Worm (Caenorhabditis elegans): Measurements from ENCODE around the gene col-184.
A peak's percentile ranks its signal among the peaks of the same experiment; 100 is the strongest.

Gene col-184

ce11 chrX:13514384-13514783 is 45.1 kb downstream of the col-184 start (continued):
- TF ChIP-seq ceh-27 (GFP tag; optimal IDR thresholded peaks at IDR 0.05), result peak; percentile 76
- no peak for TF ChIP-seq nhr-90 (tag; optimal IDR thresholded peaks at IDR 0.05)
- TF ChIP-seq nhr-179 (tag; optimal IDR thresholded peaks at IDR 0.05), result no peak
- TF ChIP-seq nfya-1 (tag; optimal IDR thresholded peaks at IDR 0.05; ENCODE audit: borderline replicate concordance, insufficient read depth), result no peak
- no peak for TF ChIP-seq nhr-27 (tag; optimal IDR thresholded peaks at IDR 0.05)
- TF ChIP-seq F57C9.4 (tag; optimal IDR thresholded peaks at IDR 0.05), result no peak
- peak; percentile 70 for TF ChIP-seq dox-1 (GFP tag; IDR thresholded peaks at IDR 0.05)
- no peak for TF ChIP-seq F52B5.7 (tag; optimal IDR thresholded peaks at IDR 0.05)
- TF ChIP-seq F10E7.11 (tag; optimal IDR thresholded peaks at IDR 0.05), result peak; percentile 34
- TF ChIP-seq bed-2 (GFP tag; IDR thresholded peaks at IDR 0.05), result no peak
- peak; percentile 78 for TF ChIP-seq rcor-1 (GFP tag; IDR thresholded peaks at IDR 0.05)
- no peak for TF ChIP-seq egl-44 (GFP tag; IDR thresholded peaks at IDR 0.05)
- peak; percentile 63 for TF ChIP-seq mcd-1 (GFP tag; IDR thresholded peaks at IDR 0.05)
- no peak for TF ChIP-seq unc-130 (GFP tag; optimal IDR thresholded peaks at IDR 0.05)
- TF ChIP-seq Y95B8A.8 (GFP tag; IDR thresholded peaks at IDR 0.05), result no peak
- TF ChIP-seq ccch-3 (GFP tag; optimal IDR thresholded peaks at IDR 0.05), result no peak
- no peak for TF ChIP-seq hlh-12 (tag; optimal IDR thresholded peaks at IDR 0.05)
- TF ChIP-seq lsl-1 (GFP tag; optimal IDR thresholded peaks at IDR 0.05), result no peak
- TF ChIP-seq sdz-38 (tag; optimal IDR thresholded peaks at IDR 0.05), result no peak
- 0 out of 2 replicates have a peak, but pooled peaks have one; percentile 11 for TF ChIP-seq ceh-100 (GFP tag; IDR thresholded peaks at IDR 0.05)
- TF ChIP-seq somi-1 (GFP tag; optimal IDR thresholded peaks at IDR 0.05), result peak; percentile 71
- TF ChIP-seq B0019.2 (GFP tag; conservative IDR thresholded peaks at IDR 0.05), result no peak
- TF ChIP-seq Y53F4B.3 (GFP tag; IDR thresholded peaks at IDR 0.05), result no peak
- TF ChIP-seq cebp-1 (GFP tag; IDR thresholded peaks at IDR 0.05), result no peak; the same call in 1 of the 2 replicates
- TF ChIP-seq cebp-1 (tag; optimal IDR thresholded peaks at IDR 0.05), result peak; percentile 83
- TF ChIP-seq madf-10 (tag; optimal IDR thresholded peaks at IDR 0.05), result peak; percentile 72
- TF ChIP-seq C06A6.2 (GFP tag; conservative IDR thresholded peaks at IDR 0.05), result peak; percentile 82
- peak; percentile 76 for TF ChIP-seq F23B12.7 (tag; optimal IDR thresholded peaks at IDR 0.05; ENCODE audit: insufficient read depth)
- TF ChIP-seq B0035.1 (tag; optimal IDR thresholded peaks at IDR 0.05), result peak; percentile 67
- TF ChIP-seq rpc-1 (optimal IDR thresholded peaks at IDR 0.05), result no peak
- TF ChIP-seq rpc-1 (tag; optimal IDR thresholded peaks at IDR 0.05), result no peak
- TF ChIP-seq gei-17 (GFP tag; optimal IDR thresholded peaks at IDR 0.05), result peak; percentile 95
- no peak for TF ChIP-seq snpc-4 (GFP tag; optimal IDR thresholded peaks at IDR 0.05)
- TF ChIP-seq snpc-4 (tag; optimal IDR thresholded peaks at IDR 0.05), result peak in 3 of 4 experiments; percentile 52 to 64 (median 63)
- peak; percentile 82 for TF ChIP-seq tlf-1 (GFP tag; optimal IDR thresholded peaks at IDR 0.05)
- TF ChIP-seq zfh-2 (GFP tag; conservative IDR thresholded peaks at IDR 0.05), result no peak
- no peak for TF ChIP-seq hsf-1 (GFP tag; IDR thresholded peaks at IDR 0.05)
- TF ChIP-seq egrh-3 (GFP tag; IDR thresholded peaks at IDR 0.05), result no peak
- no peak for TF ChIP-seq dpl-1 (GFP tag; optimal IDR thresholded peaks at IDR 0.05)
- peak; percentile 55 for TF ChIP-seq nhr-80 (tag; optimal IDR thresholded peaks at IDR 0.05)
- TF ChIP-seq aptf-3 (GFP tag; IDR thresholded peaks at IDR 0.05), result no peak
- peak; percentile 71; the same call in 1 of the 2 replicates for TF ChIP-seq hmg-20 (GFP tag; IDR thresholded peaks at IDR 0.05)
- TF ChIP-seq xnd-1 (tag; optimal IDR thresholded peaks at IDR 0.05), result no peak
- TF ChIP-seq ZK185.1 (tag; optimal IDR thresholded peaks at IDR 0.05; ENCODE audit: poor library complexity, severe bottlenecking), result peak; percentile 92
- TF ChIP-seq akir-1 (GFP tag; optimal IDR thresholded peaks at IDR 0.05), result peak; percentile 38
- no peak for TF ChIP-seq sptf-2 (GFP tag; optimal IDR thresholded peaks at IDR 0.05)
- no peak for TF ChIP-seq ceh-79 (tag; optimal IDR thresholded peaks at IDR 0.05)
- peak; percentile 14 for TF ChIP-seq T07F8.4 (tag; optimal IDR thresholded peaks at IDR 0.05)
- 0 out of 2 replicates have a peak, but pooled peaks have one; percentile 53 for TF ChIP-seq cebp-2 (GFP tag; IDR thresholded peaks at IDR 0.05)
- no peak for TF ChIP-seq C17E4.6 (GFP tag; IDR thresholded peaks at IDR 0.05)
